Worm (Caenorhabditis elegans) whole organism, L4 larva: Measurements from ENCODE around the gene sprr-2.

Source experiments
- F10B5.3 ChIP-seq: sonication (generic microtip); optimal IDR thresholded peaks from 2 replicates; lab custom pipeline; 2016; ENCODE audit warnings: mild to moderate bottlenecking, missing genetic modification characterization, missing compliant biosample characterization
- F44E2.7 ChIP-seq: fragments of 200-800 bp; sonication (Bioruptor generic); IDR thresholded peaks from 2 replicates; pipeline ENCODE4 v2.1.2; 2022; ENCODE audit warnings: missing genetic modification characterization, missing compliant biosample characterization
- R02D3.7 ChIP-seq: fragments of 150-350 bp; sonication (generic microtip); optimal IDR thresholded peaks from 3 replicates; lab custom pipeline; 2014; ENCODE audit warnings: missing biosample characterization, missing genetic modification characterization
- T26A8.4 ChIP-seq: fragments of 200-800 bp; sonication (Bioruptor generic); IDR thresholded peaks from 2 replicates; pipeline ENCODE4 v1.3.6; 2022; ENCODE audit warnings: missing genetic modification characterization, missing compliant biosample characterization
- Y105C5A.15 ChIP-seq: fragments of 200-800 bp; sonication (Bioruptor generic); IDR thresholded peaks from 2 replicates; pipeline ENCODE4 v1.3.6; 2022; ENCODE audit warnings: missing genetic modification characterization, missing compliant biosample characterization
- Y5F2A.4 ChIP-seq: fragments of 200-800 bp; sonication (Bioruptor generic); optimal IDR thresholded peaks from 2 replicates; lab custom pipeline; 2018; ENCODE audit warnings: mild to moderate bottlenecking, missing genetic modification characterization, missing compliant biosample characterization
- Y75B8A.6 ChIP-seq: fragments of 200-800 bp; sonication (Bioruptor generic); IDR thresholded peaks from 2 replicates; pipeline ENCODE4 v1.3.6; 2022; ENCODE audit warnings: missing genetic modification reagents, missing genetic modification characterization, missing compliant biosample characterization
- aha-1 ChIP-seq: fragments of 150-350 bp; peaks from one replicate; lab custom pipeline; 2014; ENCODE audit warnings: missing biosample characterization, missing genetic modification characterization
- aly-2 ChIP-seq: sonication (generic microtip); optimal IDR thresholded peaks from 2 replicates; lab custom pipeline; 2018; ENCODE audit warnings: missing biosample characterization, missing genetic modification characterization
- ama-1 ChIP-seq: fragments of 150-350 bp; optimal IDR thresholded peaks from 2 replicates; lab custom pipeline; 2014; ENCODE audit warnings: inconsistent platforms, mixed read lengths
- attf-4 ChIP-seq: sonication (generic microtip); optimal IDR thresholded peaks from 3 replicates; lab custom pipeline; 2017; ENCODE audit warnings: missing biosample characterization, missing genetic modification characterization
- ceh-28 ChIP-seq: fragments of 150-350 bp; optimal IDR thresholded peaks from 2 replicates; lab custom pipeline; 2014; ENCODE audit warnings: missing biosample characterization, missing genetic modification reagents, missing genetic modification characterization
- ceh-62 ChIP-seq: sonication (generic microtip); optimal IDR thresholded peaks from 2 replicates; lab custom pipeline; 2017; ENCODE audit warnings: missing biosample characterization, missing genetic modification characterization
- ceh-82 ChIP-seq: sonication (generic microtip); optimal IDR thresholded peaks from 2 replicates; lab custom pipeline; 2017; ENCODE audit warnings: missing biosample characterization, missing genetic modification characterization
- ces-1 ChIP-seq: fragments of 150-350 bp; sonication (generic microtip); optimal IDR thresholded peaks from 4 replicates; lab custom pipeline; 2014; ENCODE audit warnings: missing biosample characterization, missing genetic modification reagents, missing genetic modification characterization
- cey-2 ChIP-seq: sonication (generic microtip); optimal IDR thresholded peaks from 3 replicates; lab custom pipeline; 2017; ENCODE audit warnings: missing genetic modification characterization, mild to moderate bottlenecking, missing compliant biosample characterization, antibody characterized with exemption, borderline replicate concordance; ENCODE audit not compliant: insufficient read depth
- ctbp-1 ChIP-seq: fragments of 200-800 bp; sonication (Bioruptor generic); IDR thresholded peaks from 2 replicates; pipeline ENCODE4 v1.3.6; 2022; ENCODE audit warnings: missing genetic modification reagents, missing genetic modification characterization, missing compliant biosample characterization
- daf-16 ChIP-seq, 3 experiments: sonication (generic microtip); optimal IDR thresholded peaks; 2 replicates each; lab custom pipeline; 2016 to 2017; ENCODE audit warnings: missing genetic modification characterization in 3 of 3, missing genetic modification reagents in 3 of 3, mild to moderate bottlenecking in 2 of 3, missing compliant biosample characterization in 2 of 3, missing biosample characterization in 1 of 3, moderate library complexity in 1 of 3
- daf-19 ChIP-seq: fragments of 200-800 bp; sonication (Bioruptor generic); conservative IDR thresholded peaks from 2 replicates; pipeline ENCODE4 v1.3.6; 2022; ENCODE audit warnings: missing genetic modification characterization, missing compliant biosample characterization
- dmd-6 ChIP-seq: fragments of 200-800 bp; sonication (Bioruptor generic); IDR thresholded peaks from 2 replicates; pipeline ENCODE4 v1.3.6; 2022; ENCODE audit warnings: missing genetic modification reagents, missing genetic modification characterization, missing compliant biosample characterization
- dmd-8 ChIP-seq: fragments of 200-800 bp; sonication (Bioruptor generic); IDR thresholded peaks from 2 replicates; pipeline ENCODE4 v1.3.6; 2022; ENCODE audit warnings: missing genetic modification characterization, missing compliant biosample characterization
- dve-1 ChIP-seq: sonication (generic microtip); optimal IDR thresholded peaks from 2 replicates; lab custom pipeline; 2017; ENCODE audit warnings: antibody characterized with exemption, mild to moderate bottlenecking, missing genetic modification characterization, missing compliant biosample characterization; ENCODE audit not compliant: insufficient read depth
- egl-27 ChIP-seq: sonication (generic microtip); optimal IDR thresholded peaks from 3 replicates; lab custom pipeline; 2017; ENCODE audit warnings: missing biosample characterization, missing genetic modification reagents, missing genetic modification characterization
- fkh-10 ChIP-seq: fragments of 150-350 bp; optimal IDR thresholded peaks from 2 replicates; lab custom pipeline; 2014; ENCODE audit warnings: missing biosample characterization, missing genetic modification reagents, missing genetic modification characterization
- hif-1 ChIP-seq, 2 experiments: sonication (generic microtip); optimal IDR thresholded peaks; 2 replicates each; lab custom pipeline; 2016 to 2017; ENCODE audit warnings: missing compliant biosample characterization in 2 of 2, missing genetic modification characterization in 2 of 2, missing genetic modification reagents in 2 of 2, missing genotype in 2 of 2, mild to moderate bottlenecking in 1 of 2
- hlh-11 ChIP-seq: fragments of 200-800 bp; sonication (Bioruptor generic); optimal IDR thresholded peaks from 2 replicates; lab custom pipeline; 2018; ENCODE audit warnings: mild to moderate bottlenecking, missing genetic modification characterization, missing compliant biosample characterization
- hmg-1.1 ChIP-seq: fragments of 200-800 bp; sonication (Bioruptor generic); IDR thresholded peaks from 2 replicates; pipeline ENCODE4 v1.3.6; 2022; ENCODE audit warnings: missing genetic modification reagents, missing genetic modification characterization, missing compliant biosample characterization
- jun-1 ChIP-seq: fragments of 150-350 bp; optimal IDR thresholded peaks from 2 replicates; lab custom pipeline; 2014; ENCODE audit warnings: missing biosample characterization, missing genetic modification reagents, missing genetic modification characterization
- lin-15B ChIP-seq: fragments of 150-350 bp; sonication (generic microtip); optimal IDR thresholded peaks from 3 replicates; lab custom pipeline; 2014; ENCODE audit warnings: missing biosample characterization, missing genetic modification characterization
- lin-39 ChIP-seq: fragments of 150-350 bp; optimal IDR thresholded peaks from 2 replicates; lab custom pipeline; 2014; ENCODE audit warnings: missing biosample characterization, missing genetic modification reagents, missing genetic modification characterization
- madf-9 ChIP-seq: fragments of 200-800 bp; sonication (Bioruptor generic); conservative IDR thresholded peaks from 2 replicates; pipeline ENCODE4 v1.3.6; 2022; ENCODE audit warnings: missing genetic modification reagents, missing genetic modification characterization, missing compliant biosample characterization
- mdl-1 ChIP-seq, 2 experiments: fragments of 150-350 bp in 1 of 2; sonication (generic microtip) in 1 of 2; optimal IDR thresholded peaks; 2 replicates each; lab custom pipeline; 2014 to 2017; ENCODE audit warnings: missing biosample characterization in 2 of 2, missing genetic modification characterization in 2 of 2
- nhr-10 ChIP-seq: fragments of 150-350 bp; optimal IDR thresholded peaks from 2 replicates; lab custom pipeline; 2014; ENCODE audit warnings: missing biosample characterization, missing genetic modification characterization
- nhr-102 ChIP-seq: sonication (generic microtip); optimal IDR thresholded peaks from 2 replicates; lab custom pipeline; 2016; ENCODE audit warnings: mild to moderate bottlenecking, missing genetic modification characterization, moderate library complexity, missing compliant biosample characterization
- nhr-111 ChIP-seq: fragments of 200-800 bp; sonication (Bioruptor generic); optimal IDR thresholded peaks from 2 replicates; lab custom pipeline; 2018; ENCODE audit warnings: mild to moderate bottlenecking, missing genetic modification characterization, missing compliant biosample characterization
- nhr-25 ChIP-seq: sonication (generic microtip); optimal IDR thresholded peaks from 2 replicates; lab custom pipeline; 2017; ENCODE audit warnings: missing genetic modification characterization, mild to moderate bottlenecking, missing compliant biosample characterization, antibody characterized with exemption, moderate library complexity, borderline replicate concordance; ENCODE audit not compliant: insufficient read depth
- nhr-41 ChIP-seq: fragments of 200-800 bp; sonication (Bioruptor generic); IDR thresholded peaks from 2 replicates; pipeline ENCODE4 v1.3.6; 2022; ENCODE audit warnings: missing genetic modification reagents, missing genetic modification characterization, missing compliant biosample characterization
- nhr-76 ChIP-seq: fragments of 150-350 bp; optimal IDR thresholded peaks from 2 replicates; lab custom pipeline; 2014; ENCODE audit warnings: missing biosample characterization, missing genetic modification characterization
- nhr-77 ChIP-seq: fragments of 150-350 bp; optimal IDR thresholded peaks from 2 replicates; lab custom pipeline; 2014; ENCODE audit warnings: missing biosample characterization, missing genetic modification characterization
- pqm-1 ChIP-seq: sonication (generic microtip); optimal IDR thresholded peaks from 2 replicates; lab custom pipeline; 2017; ENCODE audit warnings: missing biosample characterization, missing genetic modification characterization
- rbr-2 ChIP-seq: sonication (generic microtip); optimal IDR thresholded peaks from 2 replicates; lab custom pipeline; 2016; ENCODE audit warnings: missing genotype, missing genetic modification characterization, missing compliant biosample characterization
- saeg-2 ChIP-seq: fragments of 200-800 bp; sonication (Bioruptor generic); IDR thresholded peaks from 2 replicates; pipeline ENCODE4 v1.3.6; 2022; ENCODE audit warnings: missing genetic modification reagents, missing genetic modification characterization, missing compliant biosample characterization
- sdz-12 ChIP-seq: fragments of 200-800 bp; sonication (Bioruptor generic); optimal IDR thresholded peaks from 2 replicates; lab custom pipeline; 2018; ENCODE audit warnings: mild to moderate bottlenecking, missing genetic modification characterization, missing compliant biosample characterization
- snpc-1.2 ChIP-seq: fragments of 200-800 bp; sonication (Bioruptor generic); IDR thresholded peaks from 2 replicates; pipeline ENCODE4 v1.3.6; 2022; ENCODE audit warnings: missing genetic modification reagents, missing genetic modification characterization, missing compliant biosample characterization
- tag-97 ChIP-seq: fragments of 200-800 bp; sonication (Bioruptor generic); IDR thresholded peaks from 2 replicates; pipeline ENCODE4 v1.3.6; 2022; ENCODE audit warnings: missing genetic modification characterization, missing compliant biosample characterization
- unc-39 ChIP-seq: sonication (generic microtip); optimal IDR thresholded peaks from 2 replicates; lab custom pipeline; 2017; ENCODE audit warnings: missing biosample characterization, missing genetic modification characterization
- vab-7 ChIP-seq: fragments of 200-800 bp; sonication (Bioruptor generic); IDR thresholded peaks from 2 replicates; pipeline ENCODE4 v1.3.6; 2022; ENCODE audit warnings: missing genetic modification reagents, missing genetic modification characterization, missing compliant biosample characterization
- ztf-11 ChIP-seq: fragments of 150-350 bp; optimal IDR thresholded peaks from 2 replicates; lab custom pipeline; 2014; ENCODE audit warnings: missing biosample characterization, missing genetic modification characterization
- ztf-7 ChIP-seq: fragments of 150-350 bp; optimal IDR thresholded peaks from 2 replicates; lab custom pipeline; 2014; ENCODE audit warnings: missing biosample characterization, missing genetic modification characterization

The sprr-2 gene

DNA sequence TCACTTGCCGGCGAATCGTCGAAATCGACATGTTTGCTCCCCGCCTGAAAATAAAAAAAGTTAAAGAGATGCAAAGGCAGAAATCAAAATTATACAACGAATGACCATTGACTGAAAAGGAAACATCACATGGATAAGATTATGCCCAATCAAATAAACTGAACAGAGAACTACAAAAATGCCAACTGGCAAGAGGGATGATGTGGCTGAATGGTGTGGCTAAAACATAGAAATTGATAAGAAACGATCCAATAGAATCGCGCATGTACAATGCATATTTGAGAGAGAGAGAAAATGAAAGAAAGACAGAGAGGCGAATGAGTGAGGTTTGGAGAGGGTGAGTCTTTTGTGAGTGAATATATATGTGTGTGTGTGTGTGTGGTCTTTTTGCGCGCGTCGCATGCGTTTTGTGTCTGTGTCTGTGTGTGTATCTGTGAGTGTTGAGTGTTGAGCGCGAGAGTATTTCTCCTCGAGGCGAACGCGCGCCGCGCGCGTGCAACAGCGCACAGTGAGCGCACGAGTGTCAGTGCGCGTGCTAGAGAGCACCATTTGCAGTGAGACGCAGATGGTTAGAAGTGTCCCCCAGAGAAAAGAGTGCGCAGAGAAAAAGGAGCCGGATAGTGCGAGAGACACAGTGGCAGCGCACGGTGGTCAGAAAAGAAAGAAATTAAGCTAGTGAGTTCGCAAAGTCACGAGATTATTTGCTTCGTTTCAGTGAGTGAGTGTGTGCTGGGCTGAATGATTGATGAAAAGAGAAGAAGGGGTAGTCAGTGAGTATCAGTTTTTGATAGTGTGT is 25.4 kb downstream of the sprr-2 start, which contains the start of gene epn-1:
TSS of gene epn-1 (minus strand) at position 51 of the 796 bp plus-strand sequence.
- TF ChIP-seq lin-15B (peak; percentile 10), nhr-76 (tag; lab: Kevin White, UChicago) (peak; percentile 66), sdz-12 (peak; percentile 64), mdl-1 (tag; optimal IDR thresholded peaks at IDR 0.05; lab: Kevin White, UChicago) (peak; percentile 100), hmg-1.1 (GFP tag; lab: Robert Waterston, UW) (peak; percentile 99), F10B5.3 (tag; lab: Kevin White, UChicago) (peak; percentile 74), ztf-7 (peak; percentile 59), Y5F2A.4 (GFP tag; lab: Kevin White, UChicago) (peak; percentile 31), attf-4 (tag; lab: Kevin White, UChicago) (no peak), saeg-2 (GFP tag; lab: Robert Waterston, UW) (peak; percentile 95), hlh-11 (tag; lab: Kevin White, UChicago) (peak; percentile 100), nhr-41 (GFP tag; lab: Robert Waterston, UW) (peak; percentile 68; the same call in 1 of the 2 replicates), pqm-1 (tag; lab: Kevin White, UChicago) (peak; percentile 23), dmd-6 (GFP tag; lab: Robert Waterston, UW) (peak; percentile 99), nhr-10 (tag; lab: Kevin White, UChicago) (peak; percentile 96), hif-1 (tag; optimal IDR thresholded peaks at IDR 0.05; lab: Kevin White, UChicago) (peak; percentile 83 to 97), dmd-8 (GFP tag; lab: Robert Waterston, UW) (no peak), ctbp-1 (GFP tag; lab: Robert Waterston, UW) (peak; percentile 96), ces-1 (no peak), R02D3.7 (no peak), nhr-25 (tag; lab: Kevin White, UChicago) (peak; percentile 85), aha-1 (peak; percentile 100), ceh-28 (tag; lab: Kevin White, UChicago) (peak; percentile 39), unc-39 (tag; lab: Kevin White, UChicago) (peak; percentile 71), dve-1 (tag; lab: Kevin White, UChicago) (peak; percentile 95), tag-97 (GFP tag; lab: Robert Waterston, UW) (no peak), fkh-10 (GFP tag; lab: Kevin White, UChicago) (peak; percentile 89), Y75B8A.6 (GFP tag; lab: Robert Waterston, UW) (0 out of 2 replicates have a peak, but pooled peaks have one; percentile 3), F44E2.7 (GFP tag; lab: Robert Waterston, UW) (no peak), aly-2 (tag; lab: Kevin White, UChicago) (no peak), nhr-111 (GFP tag; lab: Kevin White, UChicago) (peak; percentile 48), vab-7 (GFP tag; lab: Robert Waterston, UW) (peak; percentile 70; the same call in 1 of the 2 replicates), nhr-102 (tag; lab: Kevin White, UChicago) (peak; percentile 98), madf-9 (GFP tag; lab: Robert Waterston, UW) (peak; percentile 96), daf-19 (GFP tag; lab: Robert Waterston, UW) (no peak), ama-1 (lab: Kevin White, UChicago) (peak; percentile 18), ceh-62 (tag; lab: Kevin White, UChicago) (no peak), jun-1 (tag; lab: Kevin White, UChicago) (peak; percentile 93), daf-16 (GFP tag; optimal IDR thresholded peaks at IDR 0.05; lab: Kevin White, UChicago) (peak; percentile 84 to 95), daf-16 (tag; optimal IDR thresholded peaks at IDR 0.05; lab: Kevin White, UChicago) (peak; percentile 84), egl-27 (no peak), Y105C5A.15 (GFP tag; lab: Robert Waterston, UW) (0 out of 2 replicates have a peak, but pooled peaks have one; percentile 35), snpc-1.2 (GFP tag; lab: Robert Waterston, UW) (no peak; the same call in 1 of the 2 replicates), rbr-2 (tag; lab: Kevin White, UChicago) (peak; percentile 97), cey-2 (no peak), T26A8.4 (peak; percentile 94), lin-39 (tag; lab: Kevin White, UChicago) (peak; percentile 36), ceh-82 (no peak), nhr-77 (tag; lab: Kevin White, UChicago) (peak; percentile 82), ztf-11 (tag; lab: Kevin White, UChicago) (no peak)
